Worm (Caenorhabditis elegans): ENCODE results near the gene sdha-1.

ce11 chrX:8527950-8528349 lies 17.9 kb downstream of the sdha-1 start, which contains the start of gene flp-5:
- TF ChIP-seq gmeb-2 (tag; optimal IDR thresholded peaks at IDR 0.05), result no peak
- TF ChIP-seq dve-1 (tag; optimal IDR thresholded peaks at IDR 0.05), result no peak
- TF ChIP-seq ceh-24 (tag; optimal IDR thresholded peaks at IDR 0.05), result no peak
- TF ChIP-seq ceh-22 (tag; optimal IDR thresholded peaks at IDR 0.05), result no peak
- no peak for TF ChIP-seq K02D7.2 (tag; optimal IDR thresholded peaks at IDR 0.05)
- TF ChIP-seq lim-6 (tag; optimal IDR thresholded peaks at IDR 0.05), result no peak
- TF ChIP-seq elt-2 (tag; optimal IDR thresholded peaks at IDR 0.05), result no peak
- TF ChIP-seq hlh-30 (tag; optimal IDR thresholded peaks at IDR 0.05; ENCODE audit: insufficient read depth), result no peak
